Comparison of ENCODE assay signal across 2 fruit fly cellular contexts in genomic region chrX:7891596-7892538, dm6.
TF ChIP-seq lines count a peak whose summit lies in the region.

Nek2 (minus strand) TSS chrX:7891646.

TF ChIP-seq in whole organism, embryonic, 481 proteins besides CTCF, POLR2A, EP300 and RAD21 (continued from another document and continues in another):
- peak in 1 of 3 experiments; percentile 43 for TF ChIP-seq lola (GFP tag; optimal IDR thresholded peaks at IDR 0.05; lab: Kevin White, UChicago)
- TF ChIP-seq Drgx (GFP tag; IDR thresholded peaks at IDR 0.05; lab: Robert Waterston, UW) = no peak
- no peak for TF ChIP-seq toy (GFP tag; IDR thresholded peaks at IDR 0.05; lab: Robert Waterston, UW)
- TF ChIP-seq CG32532 (GFP tag; IDR thresholded peaks at IDR 0.05; lab: Robert Waterston, UW) = no peak
- no peak for TF ChIP-seq CG7786 (GFP tag; optimal IDR thresholded peaks at IDR 0.05; lab: Kevin White, UChicago)
- no peak for TF ChIP-seq Fer2 (tag; optimal IDR thresholded peaks at IDR 0.05; lab: Kevin White, UChicago)
- TF ChIP-seq wor (GFP tag; IDR thresholded peaks at IDR 0.05; lab: Robert Waterston, UW) = no peak
- TF ChIP-seq CG3726 (GFP tag; IDR thresholded peaks at IDR 0.05; lab: Robert Waterston, UW) = no peak
- TF ChIP-seq YL-1 (GFP tag; optimal IDR thresholded peaks at IDR 0.05; lab: Kevin White, UChicago) = no peak
- TF ChIP-seq Mrtf (GFP tag; IDR thresholded peaks at IDR 0.05; lab: Robert Waterston, UW) = no peak
- TF ChIP-seq shn (GFP tag; optimal IDR thresholded peaks at IDR 0.05; lab: Kevin White, UChicago) = no peak
- TF ChIP-seq CG10654 (GFP tag; optimal IDR thresholded peaks at IDR 0.05; lab: Kevin White, UChicago) = no peak
- no peak for TF ChIP-seq CG16863 (GFP tag; optimal IDR thresholded peaks at IDR 0.05; lab: Kevin White, UChicago)
- no peak for TF ChIP-seq NfI (GFP tag; optimal IDR thresholded peaks at IDR 0.05; lab: Kevin White, UChicago)
- no peak for TF ChIP-seq CG13287 (GFP tag; IDR thresholded peaks at IDR 0.05; lab: Robert Waterston, UW; ENCODE audit: partially characterized antibody)
- no peak for TF ChIP-seq CG4282 (GFP tag; optimal IDR thresholded peaks at IDR 0.05; lab: Kevin White, UChicago)
- no peak for TF ChIP-seq CG11696 (GFP tag; IDR thresholded peaks at IDR 0.05; lab: Robert Waterston, UW)
- TF ChIP-seq hb (GFP tag; IDR thresholded peaks at IDR 0.05; lab: Robert Waterston, UW; ENCODE audit: partially characterized antibody) = no peak
- TF ChIP-seq btn (GFP tag; optimal IDR thresholded peaks at IDR 0.05; lab: Kevin White, UChicago) = no peak
- no peak for TF ChIP-seq ara (GFP tag; IDR thresholded peaks at IDR 0.05; lab: Robert Waterston, UW)
- no peak for TF ChIP-seq Fer1 (GFP tag; optimal IDR thresholded peaks at IDR 0.05; lab: Kevin White, UChicago)
- no peak for TF ChIP-seq CG2202 (tag; optimal IDR thresholded peaks at IDR 0.05; lab: Kevin White, UChicago)
- TF ChIP-seq slbo (GFP tag; IDR thresholded peaks at IDR 0.05; lab: Robert Waterston, UW) = no peak
- peak; percentile 9 for TF ChIP-seq CG2712 (tag; optimal IDR thresholded peaks at IDR 0.05; lab: Kevin White, UChicago)
- no peak for TF ChIP-seq pros (GFP tag; optimal IDR thresholded peaks at IDR 0.05; lab: Kevin White, UChicago)
- TF ChIP-seq CG12769 (tag; optimal IDR thresholded peaks at IDR 0.05; lab: Kevin White, UChicago) = no peak
- TF ChIP-seq HHEX (GFP tag; optimal IDR thresholded peaks at IDR 0.05; lab: Kevin White, UChicago) = no peak
- TF ChIP-seq CG8765 (GFP tag; IDR thresholded peaks at IDR 0.05; lab: Robert Waterston, UW) = no peak
- TF ChIP-seq CG14710 (tag; optimal IDR thresholded peaks at IDR 0.05; lab: Kevin White, UChicago) = peak; percentile 18
- TF ChIP-seq Dip2 (GFP tag; IDR thresholded peaks at IDR 0.05; lab: Robert Waterston, UW) = no peak
- TF ChIP-seq CG7745 (tag; optimal IDR thresholded peaks at IDR 0.05; lab: Kevin White, UChicago) = no peak
- TF ChIP-seq onecut (GFP tag; IDR thresholded peaks at IDR 0.05; lab: Robert Waterston, UW) = no peak
- TF ChIP-seq GATAe (GFP tag; conservative IDR thresholded peaks at IDR 0.05; lab: Robert Waterston, UW) = no peak
- no peak for TF ChIP-seq corto (GFP tag; optimal IDR thresholded peaks at IDR 0.05; lab: Kevin White, UChicago)
- no peak for TF ChIP-seq CG14050 (GFP tag; IDR thresholded peaks at IDR 0.05; lab: Robert Waterston, UW)
- TF ChIP-seq CG7963 (GFP tag; IDR thresholded peaks at IDR 0.05; lab: Robert Waterston, UW; ENCODE audit: partially characterized antibody) = no peak
- no peak for TF ChIP-seq org-1 (GFP tag; optimal IDR thresholded peaks at IDR 0.05; lab: Kevin White, UChicago)
- no peak for TF ChIP-seq Ptx1 (GFP tag; IDR thresholded peaks at IDR 0.05; lab: Robert Waterston, UW)
- TF ChIP-seq ab (GFP tag; optimal IDR thresholded peaks at IDR 0.05; lab: Kevin White, UChicago) = no peak
- TF ChIP-seq emc (GFP tag; optimal IDR thresholded peaks at IDR 0.05; lab: Kevin White, UChicago) = no peak
- TF ChIP-seq CG31441 (GFP tag; IDR thresholded peaks at IDR 0.05; lab: Robert Waterston, UW) = no peak
- TF ChIP-seq H15 (GFP tag; IDR thresholded peaks at IDR 0.05; lab: Robert Waterston, UW) = no peak
- TF ChIP-seq Atf-2 (GFP tag; optimal IDR thresholded peaks at IDR 0.05; lab: Kevin White, UChicago) = no peak
- no peak for TF ChIP-seq gsb-n (tag; optimal IDR thresholded peaks at IDR 0.05; lab: Kevin White, UChicago)
- TF ChIP-seq D19A (tag; optimal IDR thresholded peaks at IDR 0.05; lab: Kevin White, UChicago) = no peak
- no peak for TF ChIP-seq br (optimal IDR thresholded peaks at IDR 0.05; lab: Kevin White, UChicago)
- peak; percentile 8 for TF ChIP-seq CG18262 (tag; optimal IDR thresholded peaks at IDR 0.05; lab: Kevin White, UChicago)
- TF ChIP-seq repo (GFP tag; optimal IDR thresholded peaks at IDR 0.05; lab: Kevin White, UChicago) = no peak
- no peak for TF ChIP-seq aop (GFP tag; IDR thresholded peaks at IDR 0.05; lab: Robert Waterston, UW)
- TF ChIP-seq gfzf (GFP tag; optimal IDR thresholded peaks at IDR 0.05; lab: Kevin White, UChicago) = no peak
- no peak for TF ChIP-seq kah (GFP tag; optimal IDR thresholded peaks at IDR 0.05; lab: Kevin White, UChicago)
- no peak for TF ChIP-seq Hsf (GFP tag; optimal IDR thresholded peaks at IDR 0.05; lab: Kevin White, UChicago)
- no peak for TF ChIP-seq cas (GFP tag; IDR thresholded peaks at IDR 0.05; lab: Robert Waterston, UW)
- TF ChIP-seq HLHmδ (GFP tag; optimal IDR thresholded peaks at IDR 0.05; lab: Kevin White, UChicago) = peak; percentile 4
- no peak for TF ChIP-seq lilli (GFP tag; optimal IDR thresholded peaks at IDR 0.05; lab: Kevin White, UChicago)
- no peak for TF ChIP-seq pan (optimal IDR thresholded peaks at IDR 0.05; lab: Kevin White, UChicago)
- TF ChIP-seq pan (GFP tag; optimal IDR thresholded peaks at IDR 0.05 in 1 of 2, IDR thresholded peaks at IDR 0.05 in 1 of 2) = no peak
- no peak for TF ChIP-seq nerfin-1 (tag; optimal IDR thresholded peaks at IDR 0.05; lab: Kevin White, UChicago)
- no peak for TF ChIP-seq CoRest (tag; optimal IDR thresholded peaks at IDR 0.05; lab: Kevin White, UChicago)
- no peak for TF ChIP-seq CG11093 (GFP tag; IDR thresholded peaks at IDR 0.05; lab: Robert Waterston, UW)
- TF ChIP-seq NK7.1 (GFP tag; optimal IDR thresholded peaks at IDR 0.05; lab: Kevin White, UChicago) = no peak
- no peak for TF ChIP-seq CG10431 (GFP tag; optimal IDR thresholded peaks at IDR 0.05; lab: Kevin White, UChicago)
- peak; percentile 25 for TF ChIP-seq kni (GFP tag; optimal IDR thresholded peaks at IDR 0.05; lab: Kevin White, UChicago)
- no peak for TF ChIP-seq pb (GFP tag; optimal IDR thresholded peaks at IDR 0.05; lab: Kevin White, UChicago)
- TF ChIP-seq nau (GFP tag; optimal IDR thresholded peaks at IDR 0.05; lab: Kevin White, UChicago) = no peak
- no peak for TF ChIP-seq prd (optimal IDR thresholded peaks at IDR 0.05; lab: Kevin White, UChicago)
- no peak for TF ChIP-seq prd (GFP tag; IDR thresholded peaks at IDR 0.05; lab: Robert Waterston, UW)
- no peak for TF ChIP-seq vnd (GFP tag; IDR thresholded peaks at IDR 0.05; lab: Robert Waterston, UW; ENCODE audit: partially characterized antibody)
- TF ChIP-seq CG11247 (GFP tag; IDR thresholded peaks at IDR 0.05; lab: Robert Waterston, UW) = no peak
- TF ChIP-seq rib (GFP tag; IDR thresholded peaks at IDR 0.05; lab: Robert Waterston, UW) = no peak
- no peak for TF ChIP-seq CG3847 (GFP tag; IDR thresholded peaks at IDR 0.05; lab: Robert Waterston, UW)

TF ChIP-seq in whole organism, prepupa, 60 proteins besides CTCF, POLR2A, EP300 and RAD21 (continued from another document):
- no peak for TF ChIP-seq fd59A (GFP tag; optimal IDR thresholded peaks at IDR 0.05; lab: Kevin White, UChicago)
- peak; percentile 26 for TF ChIP-seq CG10631 (GFP tag; optimal IDR thresholded peaks at IDR 0.05; lab: Kevin White, UChicago)
- peak; percentile 19 for TF ChIP-seq CG6276 (GFP tag; optimal IDR thresholded peaks at IDR 0.05; lab: Kevin White, UChicago)
- TF ChIP-seq CG6808 (GFP tag; optimal IDR thresholded peaks at IDR 0.05; lab: Kevin White, UChicago) = peak; percentile 50
- TF ChIP-seq CG32006 (GFP tag; optimal IDR thresholded peaks at IDR 0.05; lab: Kevin White, UChicago) = peak; percentile 31
- TF ChIP-seq CG11762 (GFP tag; optimal IDR thresholded peaks at IDR 0.05; lab: Kevin White, UChicago; ENCODE audit: insufficient read depth) = no peak
- TF ChIP-seq CG3919 (GFP tag; optimal IDR thresholded peaks at IDR 0.05; lab: Kevin White, UChicago) = peak; percentile 33
- TF ChIP-seq Hr38 (GFP tag; optimal IDR thresholded peaks at IDR 0.05; lab: Kevin White, UChicago) = no peak
- no peak for TF ChIP-seq CG1621 (tag; optimal IDR thresholded peaks at IDR 0.05; lab: Kevin White, UChicago)
- no peak for TF ChIP-seq eg (GFP tag; IDR thresholded peaks at IDR 0.05; lab: Robert Waterston, UW)
- 0 out of 2 replicates have a peak, but pooled peaks have one; percentile 15 for TF ChIP-seq CG15336 (GFP tag; IDR thresholded peaks at IDR 0.05; lab: Robert Waterston, UW)
- TF ChIP-seq dac (GFP tag; optimal IDR thresholded peaks at IDR 0.05; lab: Kevin White, UChicago) = no peak
- no peak for TF ChIP-seq CG9139 (GFP tag; optimal IDR thresholded peaks at IDR 0.05; lab: Kevin White, UChicago)
- TF ChIP-seq achi (GFP tag; optimal IDR thresholded peaks at IDR 0.05; lab: Kevin White, UChicago) = peak; percentile 1
- TF ChIP-seq CG6163 (GFP tag; IDR thresholded peaks at IDR 0.05; lab: Robert Waterston, UW) = no peak
- peak; percentile 6 for TF ChIP-seq Blimp-1 (GFP tag; optimal IDR thresholded peaks at IDR 0.05; lab: Kevin White, UChicago)
- no peak for TF ChIP-seq fkh (GFP tag; optimal IDR thresholded peaks at IDR 0.05; lab: Kevin White, UChicago)
- TF ChIP-seq fd85E (GFP tag; optimal IDR thresholded peaks at IDR 0.05; lab: Kevin White, UChicago) = no peak
- TF ChIP-seq Gug (GFP tag; IDR thresholded peaks at IDR 0.05; lab: Robert Waterston, UW) = no peak
- no peak for TF ChIP-seq Eip75B (GFP tag; optimal IDR thresholded peaks at IDR 0.05; lab: Kevin White, UChicago)
- TF ChIP-seq topi (GFP tag; optimal IDR thresholded peaks at IDR 0.05; lab: Kevin White, UChicago) = no peak
- TF ChIP-seq svp (GFP tag; lab: Kevin White, UChicago) = peak; percentile 37
- no peak for TF ChIP-seq CG34406 (GFP tag; optimal IDR thresholded peaks at IDR 0.05; lab: Kevin White, UChicago)
- TF ChIP-seq CG7368 (GFP tag; optimal IDR thresholded peaks at IDR 0.05; lab: Kevin White, UChicago) = no peak
- no peak for TF ChIP-seq CG11294 (GFP tag; IDR thresholded peaks at IDR 0.05; lab: Robert Waterston, UW)
- TF ChIP-seq CG16779 (tag; optimal IDR thresholded peaks at IDR 0.05; lab: Kevin White, UChicago) = no peak
- peak; percentile 15 for TF ChIP-seq vri (GFP tag; optimal IDR thresholded peaks at IDR 0.05; lab: Kevin White, UChicago)
- no peak for TF ChIP-seq CG8119 (GFP tag; IDR thresholded peaks at IDR 0.05; lab: Robert Waterston, UW)
- TF ChIP-seq Sox102F (GFP tag; optimal IDR thresholded peaks at IDR 0.05; lab: Kevin White, UChicago) = no peak
- TF ChIP-seq acj6 (GFP tag; optimal IDR thresholded peaks at IDR 0.05; lab: Kevin White, UChicago) = peak; percentile 14
- peak; percentile 36 for TF ChIP-seq dsx (GFP tag; optimal IDR thresholded peaks at IDR 0.05; lab: Kevin White, UChicago; ENCODE audit: poor library complexity, severe bottlenecking)
- TF ChIP-seq CG8319 (GFP tag; optimal IDR thresholded peaks at IDR 0.05; lab: Kevin White, UChicago) = no peak
- TF ChIP-seq Eip78C (GFP tag; lab: Kevin White, UChicago) = peak; percentile 79
- no peak for TF ChIP-seq Lpt (GFP tag; optimal IDR thresholded peaks at IDR 0.05; lab: Kevin White, UChicago)
- TF ChIP-seq Ets21C (GFP tag; optimal IDR thresholded peaks at IDR 0.05; lab: Kevin White, UChicago) = no peak
- no peak for TF ChIP-seq CG31627 (GFP tag; optimal IDR thresholded peaks at IDR 0.05; lab: Kevin White, UChicago)
